Comparison of ENCODE assay signal across 2 fruit fly cellular contexts in the genomic region with DNA sequence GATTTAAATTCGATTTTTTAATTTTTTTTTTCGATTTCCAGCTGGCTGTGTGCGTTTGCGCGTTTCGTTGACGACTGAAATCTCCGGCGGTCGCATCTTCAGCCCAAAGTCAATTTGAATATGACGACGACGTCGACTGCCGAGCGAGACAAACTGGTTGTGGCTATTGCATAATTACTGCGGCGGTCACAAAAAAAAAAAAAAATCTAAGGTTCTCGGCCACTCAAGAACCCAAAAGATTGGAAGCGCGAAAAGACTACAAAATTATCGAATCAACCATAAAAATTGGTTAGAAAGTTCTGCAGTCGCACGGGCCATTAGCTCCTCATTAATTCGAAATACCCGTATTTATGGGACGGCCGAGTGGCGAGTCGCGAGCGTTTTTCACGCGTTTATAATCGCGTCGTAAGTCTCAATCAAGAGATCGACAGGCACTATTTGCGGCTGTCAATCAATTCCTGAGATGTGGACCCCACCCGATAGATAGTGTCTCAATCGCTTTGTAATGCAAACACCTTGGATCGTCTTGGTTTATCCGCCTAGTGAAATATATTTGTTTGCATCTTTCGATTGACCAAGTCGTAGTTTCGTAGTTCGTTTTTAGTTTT.
TF ChIP-seq lines count a peak whose summit lies in the region.

Gene CG8492, minus strand, starts transcription at position 51 of the 608 bp plus-strand sequence.

- no peak for TF ChIP-seq CTCF in whole organism, embryonic (GFP tag; optimal IDR thresholded peaks at IDR 0.05; lab: Kevin White, UChicago)

TF ChIP-seq in whole organism, embryonic, 481 proteins besides CTCF, POLR2A, EP300 and RAD21:
- no peak for TF ChIP-seq CG7372 (GFP tag; IDR thresholded peaks at IDR 0.05; lab: Robert Waterston, UW)
- no peak for TF ChIP-seq lov (optimal IDR thresholded peaks at IDR 0.05; lab: Kevin White, UChicago)
- TF ChIP-seq lov (GFP tag; IDR thresholded peaks at IDR 0.05; lab: Robert Waterston, UW) = no peak
- TF ChIP-seq vvl (GFP tag; IDR thresholded peaks at IDR 0.05; lab: Robert Waterston, UW) = peak; percentile 53; the same call in 1 of the 2 replicates
- TF ChIP-seq usp (GFP tag; optimal IDR thresholded peaks at IDR 0.05; lab: Kevin White, UChicago) = no peak
- TF ChIP-seq sqz (GFP tag; optimal IDR thresholded peaks at IDR 0.05; lab: Kevin White, UChicago) = peak; percentile 43
- no peak for TF ChIP-seq C15 (GFP tag; IDR thresholded peaks at IDR 0.05; lab: Robert Waterston, UW)
- peak; percentile 98 for TF ChIP-seq CG8359 (GFP tag; optimal IDR thresholded peaks at IDR 0.05; lab: Kevin White, UChicago; ENCODE audit: borderline replicate concordance)
- TF ChIP-seq CG10959 (GFP tag; IDR thresholded peaks at IDR 0.05; lab: Robert Waterston, UW) = no peak
- TF ChIP-seq CG30431 (GFP tag; optimal IDR thresholded peaks at IDR 0.05; lab: Kevin White, UChicago) = no peak
- TF ChIP-seq otp (GFP tag; IDR thresholded peaks at IDR 0.05; lab: Robert Waterston, UW) = no peak
- TF ChIP-seq CG12744 (GFP tag; optimal IDR thresholded peaks at IDR 0.05; lab: Kevin White, UChicago) = no peak
- no peak for TF ChIP-seq CG7271 (tag; optimal IDR thresholded peaks at IDR 0.05; lab: Kevin White, UChicago)
- TF ChIP-seq chinmo (GFP tag; IDR thresholded peaks at IDR 0.05; lab: Robert Waterston, UW; ENCODE audit: partially characterized antibody) = peak; percentile 63; the same call in 2 of the 4 replicates
- no peak for TF ChIP-seq phol (tag; optimal IDR thresholded peaks at IDR 0.05; lab: Kevin White, UChicago)
- no peak for TF ChIP-seq CG6791 (GFP tag; IDR thresholded peaks at IDR 0.05; lab: Robert Waterston, UW; ENCODE audit: partially characterized antibody)
- no peak for TF ChIP-seq Bdp1 (GFP tag; optimal IDR thresholded peaks at IDR 0.05; lab: Kevin White, UChicago)
- TF ChIP-seq CG11723 (GFP tag; optimal IDR thresholded peaks at IDR 0.05; lab: Kevin White, UChicago) = no peak
- TF ChIP-seq Mad (GFP tag; optimal IDR thresholded peaks at IDR 0.05; lab: Kevin White, UChicago) = no peak
- no peak for TF ChIP-seq MESR4 (GFP tag; optimal IDR thresholded peaks at IDR 0.05; lab: Kevin White, UChicago)

TF ChIP-seq in whole organism, wandering third instar larva, 38 proteins besides CTCF, POLR2A, EP300 and RAD21:
- TF ChIP-seq usp (GFP tag; optimal IDR thresholded peaks at IDR 0.05; lab: Kevin White, UChicago) (no peak), Myc (optimal IDR thresholded peaks at IDR 0.05; lab: Kevin White, UChicago) (peak; percentile 37), tai (GFP tag; optimal IDR thresholded peaks at IDR 0.05; lab: Kevin White, UChicago) (no peak)
